Worm (Caenorhabditis elegans): ENCODE measurements around the gene str-165.

The str-165 gene

DNA sequence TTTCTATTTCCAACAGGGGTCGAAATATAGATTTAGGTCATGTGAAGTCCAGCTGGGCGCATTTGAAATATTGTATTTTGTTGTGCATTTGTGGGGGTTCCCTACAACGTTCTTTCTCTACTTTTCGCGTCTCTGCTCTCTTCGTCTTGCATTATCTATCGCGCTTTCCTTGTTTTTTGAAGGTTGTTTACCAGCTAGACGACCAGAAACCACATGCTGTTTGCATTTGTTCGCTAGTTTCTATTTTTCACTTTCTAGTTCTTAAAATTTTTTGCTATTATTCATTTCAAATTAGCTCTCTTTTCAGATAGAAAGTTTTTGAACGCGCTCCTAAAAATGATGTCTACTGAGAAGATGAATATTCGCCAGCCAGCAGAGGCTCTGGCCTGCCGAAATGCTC, 8.5 kb downstream of the str-165 start, which contains the start of gene F55B12.10:
TSS of gene F55B12.10 (plus strand) at position 301 of the 400 bp plus-strand sequence.
- no peak for TF ChIP-seq gmeb-1 (tag; optimal IDR thresholded peaks at IDR 0.05)
- TF ChIP-seq Y55F3AM.14 (GFP tag; optimal IDR thresholded peaks at IDR 0.05): no peak
- no peak for TF ChIP-seq nhr-25 (tag; optimal IDR thresholded peaks at IDR 0.05)
- TF ChIP-seq nhr-6 (tag; optimal IDR thresholded peaks at IDR 0.05): no peak
- TF ChIP-seq ceh-16 (tag; optimal IDR thresholded peaks at IDR 0.05): no peak
- no peak for TF ChIP-seq zag-1 (tag; optimal IDR thresholded peaks at IDR 0.05)
- no peak for TF ChIP-seq nhr-21 (tag; optimal IDR thresholded peaks at IDR 0.05)
- TF ChIP-seq dmd-4 (tag; optimal IDR thresholded peaks at IDR 0.05): no peak
- no peak for TF ChIP-seq sma-9 (GFP tag; optimal IDR thresholded peaks at IDR 0.05)
- TF ChIP-seq sma-9 (tag; optimal IDR thresholded peaks at IDR 0.05): no peak
- no peak for TF ChIP-seq ama-1 (optimal IDR thresholded peaks at IDR 0.05)

DNA sequence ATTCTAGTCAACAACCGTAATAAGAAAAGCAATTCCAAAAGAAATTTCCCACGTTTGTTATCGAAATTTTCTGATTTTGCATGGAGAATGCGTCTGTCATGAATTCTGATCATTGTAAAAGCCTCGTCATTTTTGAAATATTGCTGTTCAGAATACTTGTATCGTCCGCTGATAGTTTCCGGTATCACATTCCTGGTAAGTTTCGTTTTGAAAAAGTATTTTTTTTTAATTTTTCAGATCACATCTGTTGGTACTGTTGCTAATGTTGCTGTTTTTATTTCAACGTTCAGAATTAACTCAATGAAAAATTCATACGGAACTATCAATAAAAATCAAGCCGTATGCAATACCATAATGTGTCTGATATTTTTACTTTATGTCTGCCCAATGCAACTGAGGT, 10.0 kb downstream of the str-165 start, which contains the start of gene srx-17:
TSS of gene srx-17 (plus strand) at position 301 of the 400 bp plus-strand sequence.
- TF ChIP-seq zag-1 (tag; optimal IDR thresholded peaks at IDR 0.05): no peak
- no peak for TF ChIP-seq mdl-1 (tag; optimal IDR thresholded peaks at IDR 0.05)
- TF ChIP-seq gmeb-1 (tag; optimal IDR thresholded peaks at IDR 0.05): no peak
- no peak for TF ChIP-seq lin-39 (tag; optimal IDR thresholded peaks at IDR 0.05)
- no peak for TF ChIP-seq ztf-4 (tag; optimal IDR thresholded peaks at IDR 0.05)
- no peak for TF ChIP-seq mab-5 (tag; optimal IDR thresholded peaks at IDR 0.05)
- no peak for TF ChIP-seq alr-1 (tag; optimal IDR thresholded peaks at IDR 0.05)
- TF ChIP-seq nhr-129 (tag; optimal IDR thresholded peaks at IDR 0.05): no peak
- TF ChIP-seq lin-13 (GFP tag; optimal IDR thresholded peaks at IDR 0.05): no peak
- TF ChIP-seq crh-2 (tag; optimal IDR thresholded peaks at IDR 0.05): no peak
- TF ChIP-seq ZK546.5 (tag; optimal IDR thresholded peaks at IDR 0.05): no peak
- TF ChIP-seq lsy-2 (tag; optimal IDR thresholded peaks at IDR 0.05): no peak
- TF ChIP-seq sma-9 (GFP tag; optimal IDR thresholded peaks at IDR 0.05): no peak
- TF ChIP-seq sma-9 (tag; optimal IDR thresholded peaks at IDR 0.05): no peak
- TF ChIP-seq fos-1 (tag; optimal IDR thresholded peaks at IDR 0.05): no peak
- no peak for TF ChIP-seq mbf-1 (tag; optimal IDR thresholded peaks at IDR 0.05)
- TF ChIP-seq elt-3 (tag; optimal IDR thresholded peaks at IDR 0.05): no peak
- no peak for TF ChIP-seq elt-1 (tag; optimal IDR thresholded peaks at IDR 0.05)
- TF ChIP-seq skn-1 (tag; optimal IDR thresholded peaks at IDR 0.05): no peak
- no peak for TF ChIP-seq nhr-10 (tag; optimal IDR thresholded peaks at IDR 0.05)
- TF ChIP-seq nhr-12 (tag; optimal IDR thresholded peaks at IDR 0.05): no peak

ce11 chrV:13843147-13843546, 12.2 kb downstream of the str-165 start, which contains the start of gene srx-130:
TSS of gene srx-130 (plus strand) at chrV:13843447.
- TF ChIP-seq nhr-77 (tag; optimal IDR thresholded peaks at IDR 0.05): no peak
- TF ChIP-seq peb-1 (tag; optimal IDR thresholded peaks at IDR 0.05): no peak
- no peak for TF ChIP-seq C34F6.9 (tag; optimal IDR thresholded peaks at IDR 0.05)
- TF ChIP-seq F13H6.1 (tag; optimal IDR thresholded peaks at IDR 0.05): no peak
- no peak for TF ChIP-seq aly-2 (tag; optimal IDR thresholded peaks at IDR 0.05)
- no peak for TF ChIP-seq dmd-4 (tag; optimal IDR thresholded peaks at IDR 0.05)
- no peak for TF ChIP-seq ama-1 (optimal IDR thresholded peaks at IDR 0.05)
- TF ChIP-seq nhr-12 (tag; optimal IDR thresholded peaks at IDR 0.05): no peak
- TF ChIP-seq nhr-11 (tag; optimal IDR thresholded peaks at IDR 0.05): no peak
- no peak for TF ChIP-seq nhr-129 (tag; optimal IDR thresholded peaks at IDR 0.05)

DNA sequence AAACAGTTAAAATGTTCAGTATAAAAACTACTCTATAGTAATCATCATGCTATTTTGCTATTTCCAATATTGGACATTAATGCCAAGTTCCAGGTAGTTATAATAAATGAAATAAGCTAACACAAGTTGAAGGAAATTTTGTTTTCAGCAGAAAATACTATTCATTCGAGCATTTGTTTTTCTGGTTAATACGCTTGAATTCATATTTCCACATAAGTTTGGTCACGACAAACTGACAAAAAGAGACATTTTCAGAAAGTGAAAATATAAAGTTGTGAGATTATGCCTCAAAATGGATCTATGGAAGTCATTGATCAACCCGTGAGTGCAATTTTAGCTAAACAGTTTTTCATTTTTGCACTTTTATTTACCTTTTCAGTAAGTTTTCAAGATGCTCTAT, 14.2 kb downstream of the str-165 start, which contains the start of gene srx-131:
TSS of gene srx-131 (plus strand) at position 301 of the 400 bp plus-strand sequence.
- TF ChIP-seq sma-3 (GFP tag; optimal IDR thresholded peaks at IDR 0.05) (no peak), lin-13 (GFP tag; optimal IDR thresholded peaks at IDR 0.05) (no peak), mab-5 (tag; optimal IDR thresholded peaks at IDR 0.05) (no peak), peb-1 (tag; optimal IDR thresholded peaks at IDR 0.05) (no peak), ceh-16 (tag; optimal IDR thresholded peaks at IDR 0.05) (no peak), nhr-6 (tag; optimal IDR thresholded peaks at IDR 0.05) (no peak), C34F6.9 (tag; optimal IDR thresholded peaks at IDR 0.05) (no peak), nhr-25 (tag; optimal IDR thresholded peaks at IDR 0.05) (no peak), ceh-82 (tag; optimal IDR thresholded peaks at IDR 0.05) (no peak), nhr-12 (tag; optimal IDR thresholded peaks at IDR 0.05) (no peak), ztf-1 (GFP tag; conservative IDR thresholded peaks at IDR 0.05) (no peak), ztf-11 (tag; optimal IDR thresholded peaks at IDR 0.05) (no peak), unc-62 (GFP tag; optimal IDR thresholded peaks at IDR 0.05) (no peak), unc-39 (tag; optimal IDR thresholded peaks at IDR 0.05) (no peak)

Measured in whole organism, L2 larva.